Worm (Caenorhabditis elegans): ENCODE results near the gene T05B9.2.

DNA sequence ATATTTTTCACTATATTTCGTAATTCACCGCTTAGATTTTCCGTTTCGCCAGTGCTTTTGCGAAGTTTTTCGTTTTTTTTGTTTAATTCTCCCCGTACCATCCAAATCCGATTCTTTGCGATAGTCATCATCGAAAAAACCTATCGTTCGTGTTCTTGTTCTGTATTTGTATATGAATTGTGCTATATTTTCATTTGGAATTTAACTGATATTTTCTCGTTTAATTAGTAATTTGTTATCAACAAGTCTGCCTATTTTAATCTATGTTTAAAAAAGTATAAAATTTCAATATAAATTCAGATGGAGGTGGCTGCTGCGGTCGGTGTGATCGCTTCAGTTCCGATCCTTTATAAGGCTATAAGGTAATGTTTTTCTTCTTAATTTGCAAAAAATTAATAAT lies 47.0 kb downstream of the T05B9.2 start, which contains the start of gene samp-1:
- TF ChIP-seq Y105C5A.15 (GFP tag; IDR thresholded peaks at IDR 0.05), result no peak
- TF ChIP-seq daf-12 (tag; optimal IDR thresholded peaks at IDR 0.05), result no peak
- no peak for TF ChIP-seq nhr-10 (tag; optimal IDR thresholded peaks at IDR 0.05)
- TF ChIP-seq nhr-6 (tag; optimal IDR thresholded peaks at IDR 0.05), result no peak
- no peak for TF ChIP-seq zfp-2 (tag; optimal IDR thresholded peaks at IDR 0.05)
- no peak for TF ChIP-seq mxl-2 (GFP tag; conservative IDR thresholded peaks at IDR 0.05)
- no peak for TF ChIP-seq dpl-1 (GFP tag; optimal IDR thresholded peaks at IDR 0.05)
